Worm (Caenorhabditis elegans) whole organism, young adult: ENCODE results near the gene F36H1.3.

Source experiments
- C17E4.6 ChIP-seq: fragments of 200-800 bp; sonication (Bioruptor generic); IDR thresholded peaks from 2 replicates; pipeline ENCODE4 v1.3.6; 2022; ENCODE audit warnings: missing genetic modification reagents, missing genetic modification characterization, missing compliant biosample characterization
- F49E8.2 ChIP-seq: sonication (generic microtip); optimal IDR thresholded peaks from 3 replicates; lab custom pipeline; 2017; ENCODE audit warnings: missing genetic modification characterization, mild to moderate bottlenecking, missing compliant biosample characterization, antibody characterized with exemption, moderate library complexity; ENCODE audit not compliant: insufficient read depth
- F55B11.4 ChIP-seq: sonication (generic microtip); optimal IDR thresholded peaks from 2 replicates; lab custom pipeline; 2016; ENCODE audit warnings: missing compliant biosample characterization, missing genetic modification characterization, borderline replicate concordance; ENCODE audit not compliant: insufficient read depth
- K11D2.4 ChIP-seq: fragments of 200-800 bp; sonication (Bioruptor generic); IDR thresholded peaks from 2 replicates; pipeline ENCODE4 v1.3.6; 2022; ENCODE audit warnings: missing genetic modification reagents, missing genetic modification characterization, missing compliant biosample characterization
- K12H6.12 ChIP-seq: fragments of 200-800 bp; sonication (Bioruptor generic); optimal IDR thresholded peaks from 2 replicates; lab custom pipeline; 2018; ENCODE audit warnings: mild to moderate bottlenecking, missing genetic modification characterization, missing compliant biosample characterization
- Y53F4B.3 ChIP-seq: fragments of 200-800 bp; sonication (Bioruptor generic); IDR thresholded peaks from 2 replicates; pipeline ENCODE4 v1.3.6; 2022; ENCODE audit warnings: missing genetic modification reagents, missing genetic modification characterization, missing compliant biosample characterization
- Y53G8AR.9 ChIP-seq: fragments of 200-800 bp; sonication (Bioruptor generic); conservative IDR thresholded peaks from 2 replicates; pipeline ENCODE4 v1.3.6; 2022; ENCODE audit warnings: missing genetic modification reagents, missing genetic modification characterization, missing compliant biosample characterization
- Y56A3A.18 ChIP-seq: fragments of 200-800 bp; sonication (Bioruptor generic); IDR thresholded peaks from 2 replicates; pipeline ENCODE4 v1.3.6; 2022; ENCODE audit warnings: missing genetic modification reagents, missing genetic modification characterization, missing compliant biosample characterization
- Y79H2A.3 ChIP-seq: fragments of 200-800 bp; sonication (Bioruptor generic); conservative IDR thresholded peaks from 2 replicates; pipeline ENCODE4 v1.3.6; 2022; ENCODE audit warnings: missing genetic modification reagents, missing genetic modification characterization, missing compliant biosample characterization
- Y95B8A.8 ChIP-seq: fragments of 200-800 bp; sonication (Bioruptor generic); IDR thresholded peaks from 2 replicates; pipeline ENCODE4 v1.3.6; 2022; ENCODE audit warnings: missing genetic modification reagents, missing genetic modification characterization, missing compliant biosample characterization
- ZK185.1 ChIP-seq: sonication (generic microtip); optimal IDR thresholded peaks from 2 replicates; lab custom pipeline; 2016; ENCODE audit warnings: mild to moderate bottlenecking, missing genetic modification characterization, missing compliant biosample characterization; ENCODE audit not compliant: poor library complexity, severe bottlenecking
- attf-3 ChIP-seq: fragments of 200-800 bp; sonication (Bioruptor generic); conservative IDR thresholded peaks from 2 replicates; pipeline ENCODE4 v1.3.6; 2022; ENCODE audit warnings: missing genetic modification reagents, missing genetic modification characterization, missing compliant biosample characterization
- bed-1 ChIP-seq: fragments of 200-800 bp; sonication (Bioruptor generic); IDR thresholded peaks from 2 replicates; pipeline ENCODE4 v1.3.6; 2022; ENCODE audit warnings: missing genetic modification reagents, missing genetic modification characterization, missing compliant biosample characterization
- bed-2 ChIP-seq: fragments of 200-800 bp; sonication (Bioruptor generic); IDR thresholded peaks from 2 replicates; pipeline ENCODE4 v1.3.6; 2022; ENCODE audit warnings: missing genetic modification reagents, missing genetic modification characterization, missing compliant biosample characterization
- ceh-27 ChIP-seq: fragments of 200-800 bp; sonication (Bioruptor generic); optimal IDR thresholded peaks from 2 replicates; lab custom pipeline; 2018; ENCODE audit warnings: mild to moderate bottlenecking, missing genetic modification characterization, moderate library complexity, missing compliant biosample characterization
- ceh-91 ChIP-seq: fragments of 200-800 bp; sonication (Bioruptor generic); IDR thresholded peaks from 2 replicates; pipeline ENCODE4 v1.3.6; 2022; ENCODE audit warnings: missing genetic modification reagents, missing genetic modification characterization, missing compliant biosample characterization
- egl-18 ChIP-seq: fragments of 200-800 bp; sonication (Bioruptor generic); IDR thresholded peaks from 2 replicates; pipeline ENCODE4 v1.3.6; 2022; ENCODE audit warnings: missing genetic modification reagents, missing genetic modification characterization, missing compliant biosample characterization
- fkh-3 ChIP-seq: sonication (generic microtip); optimal IDR thresholded peaks from 2 replicates; lab custom pipeline; 2016; ENCODE audit warnings: mild to moderate bottlenecking, missing genetic modification characterization, missing compliant biosample characterization
- him-1 ChIP-seq: sonication (generic microtip); optimal IDR thresholded peaks from 2 replicates; lab custom pipeline; 2016; ENCODE audit warnings: missing genotype, missing genetic modification reagents, missing genetic modification characterization, missing compliant biosample characterization
- hsf-1 ChIP-seq: fragments of 200-800 bp; sonication (Bioruptor generic); IDR thresholded peaks from 2 replicates; pipeline ENCODE4 v1.3.6; 2022; ENCODE audit warnings: missing genetic modification reagents, missing genetic modification characterization, missing compliant biosample characterization
- let-607 ChIP-seq, 2 experiments: fragments of 200-800 bp in 1 of 2; sonication (Bioruptor generic) in 1 of 2; sonication (generic microtip) in 1 of 2; optimal IDR thresholded peaks; 2 replicates each; lab custom pipeline; 2016 to 2018; ENCODE audit warnings: mild to moderate bottlenecking in 2 of 2, missing compliant biosample characterization in 2 of 2, missing genetic modification characterization in 2 of 2, moderate library complexity in 2 of 2, missing genotype in 1 of 2
- lin-54 ChIP-seq: fragments of 200-800 bp; sonication (Bioruptor generic); optimal IDR thresholded peaks from 2 replicates; lab custom pipeline; 2018; ENCODE audit warnings: mild to moderate bottlenecking, missing genetic modification characterization, missing compliant biosample characterization
- mel-28 ChIP-seq: sonication (generic microtip); optimal IDR thresholded peaks from 2 replicates; lab custom pipeline; 2016; ENCODE audit warnings: borderline replicate concordance, mild to moderate bottlenecking, missing genetic modification characterization, missing compliant biosample characterization
- mxl-1 ChIP-seq: sonication (generic microtip); optimal IDR thresholded peaks from 2 replicates; lab custom pipeline; 2016; ENCODE audit warnings: missing genetic modification characterization, missing compliant biosample characterization
- nfya-2 ChIP-seq: fragments of 200-800 bp; sonication (Bioruptor generic); IDR thresholded peaks from 2 replicates; pipeline ENCODE4 v1.3.6; 2022; ENCODE audit warnings: missing genetic modification reagents, missing genetic modification characterization, missing compliant biosample characterization
- nfyb-1 ChIP-seq: fragments of 200-800 bp; sonication (Bioruptor generic); IDR thresholded peaks from 2 replicates; pipeline ENCODE4 v1.3.6; 2022; ENCODE audit warnings: missing genetic modification reagents, missing genetic modification characterization, missing compliant biosample characterization
- nhr-179 ChIP-seq: sonication (generic microtip); optimal IDR thresholded peaks from 2 replicates; lab custom pipeline; 2016; ENCODE audit warnings: mild to moderate bottlenecking, missing genetic modification characterization, missing compliant biosample characterization
- pbrm-1 ChIP-seq: fragments of 200-800 bp; sonication (Bioruptor generic); IDR thresholded peaks from 2 replicates; pipeline ENCODE4 v1.3.6; 2022; ENCODE audit warnings: missing genetic modification reagents, missing genetic modification characterization, missing compliant biosample characterization
- repo-1 ChIP-seq: sonication (generic microtip); optimal IDR thresholded peaks from 2 replicates; lab custom pipeline; 2017; ENCODE audit warnings: mild to moderate bottlenecking, missing genetic modification characterization, missing compliant biosample characterization
- sea-2 ChIP-seq: fragments of 200-800 bp; sonication (Bioruptor generic); IDR thresholded peaks from 2 replicates; pipeline ENCODE4 v1.3.6; 2022; ENCODE audit warnings: missing genetic modification characterization, missing compliant biosample characterization
- snpc-1.1 ChIP-seq: sonication (generic microtip); optimal IDR thresholded peaks from 2 replicates; lab custom pipeline; 2017; ENCODE audit warnings: missing genetic modification characterization, mild to moderate bottlenecking, missing compliant biosample characterization, antibody characterized with exemption, moderate library complexity, missing genotype, missing genetic modification reagents; ENCODE audit not compliant: insufficient read depth
- snpc-1.3 ChIP-seq: sonication (generic microtip); optimal IDR thresholded peaks from 2 replicates; lab custom pipeline; 2017; ENCODE audit warnings: missing genetic modification characterization, mild to moderate bottlenecking, missing compliant biosample characterization, antibody characterized with exemption, moderate library complexity, missing genotype, missing genetic modification reagents; ENCODE audit not compliant: insufficient read depth
- somi-1 ChIP-seq: fragments of 200-800 bp; sonication (Bioruptor generic); optimal IDR thresholded peaks from 2 replicates; lab custom pipeline; 2018; ENCODE audit warnings: mild to moderate bottlenecking, missing genetic modification characterization, missing compliant biosample characterization
- sptf-2 ChIP-seq: fragments of 200-800 bp; sonication (Bioruptor generic); optimal IDR thresholded peaks from 2 replicates; lab custom pipeline; 2018; ENCODE audit warnings: mild to moderate bottlenecking, missing genetic modification characterization, missing compliant biosample characterization
- tbp1 ChIP-seq: fragments of 200-800 bp; sonication (Bioruptor generic); optimal IDR thresholded peaks from 2 replicates; lab custom pipeline; 2018; ENCODE audit warnings: mild to moderate bottlenecking, missing genetic modification characterization, missing compliant biosample characterization
- unc-130 ChIP-seq: sonication (generic microtip); optimal IDR thresholded peaks from 2 replicates; lab custom pipeline; 2016; ENCODE audit warnings: missing genetic modification reagents, missing genetic modification characterization, missing compliant biosample characterization
- xnd-1 ChIP-seq: sonication (generic microtip); optimal IDR thresholded peaks from 2 replicates; lab custom pipeline; 2016; ENCODE audit warnings: missing genotype, missing genetic modification reagents, missing genetic modification characterization, missing compliant biosample characterization
- ztf-25 ChIP-seq: fragments of 200-800 bp; sonication (Bioruptor generic); IDR thresholded peaks from 2 replicates; pipeline ENCODE4 v1.3.6; 2022; ENCODE audit warnings: missing genetic modification reagents, missing genetic modification characterization, missing compliant biosample characterization
- ztf-26 ChIP-seq: sonication (generic microtip); optimal IDR thresholded peaks from 2 replicates; lab custom pipeline; 2017; ENCODE audit warnings: missing genetic modification characterization, missing compliant biosample characterization
- ztf-28 ChIP-seq: fragments of 200-800 bp; sonication (Bioruptor generic); IDR thresholded peaks from 2 replicates; pipeline ENCODE4 v1.3.6; 2022; ENCODE audit warnings: missing genetic modification reagents, missing genetic modification characterization, missing compliant biosample characterization

F36H1.3 gene

ce11 chrIV:11089527-11089926, 39.6 kb downstream of the F36H1.3 start, which contains the start of gene M7.7 (continued):
- TF ChIP-seq Y53F4B.3 (GFP tag; lab: Robert Waterston, UW) (no peak), nfya-2 (GFP tag; lab: Robert Waterston, UW) (no peak), hsf-1 (GFP tag; lab: Robert Waterston, UW) (no peak), F49E8.2 (tag; lab: Kevin White, UChicago) (no peak)

- TF ChIP-seq ztf-26 (tag; lab: Kevin White, UChicago) (peak; percentile 5), ZK185.1 (tag; lab: Kevin White, UChicago) (no peak), somi-1 (peak; percentile 49)
These were observed 42.7 kb downstream of the F36H1.3 start, which contains the start of gene bcc-1 for ce11 chrIV:11092502-11093080. Gene bcc-1 (minus strand): TSS chrIV:11092552.

DNA sequence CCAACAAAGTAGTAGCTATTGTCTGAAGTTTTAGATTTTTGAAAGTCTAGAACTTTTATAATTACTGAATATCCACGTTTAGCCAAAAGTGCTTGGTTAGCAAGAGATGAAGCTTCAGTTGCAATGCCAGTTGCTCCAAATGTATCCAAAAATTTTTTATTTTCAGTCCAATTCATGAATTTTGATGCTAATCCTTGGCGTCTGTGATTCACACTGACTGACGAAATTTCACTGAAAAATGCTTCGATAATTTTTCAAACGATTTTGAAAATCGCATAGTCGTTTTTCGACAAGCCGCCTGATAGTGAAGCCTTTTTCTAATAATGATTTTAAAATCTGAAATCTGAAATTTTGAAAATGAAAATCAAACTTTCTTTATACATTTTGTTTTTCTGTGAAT, 44.1 kb downstream of the F36H1.3 start:
- no peak for TF ChIP-seq Y53G8AR.9
- no peak for TF ChIP-seq ztf-25 (GFP tag; lab: Robert Waterston, UW)
- TF ChIP-seq attf-3 (GFP tag; lab: Robert Waterston, UW) = no peak
- TF ChIP-seq mel-28 = no peak
- TF ChIP-seq Y79H2A.3 (GFP tag; lab: Robert Waterston, UW) = no peak
- TF ChIP-seq him-1 (tag; lab: Kevin White, UChicago) = no peak
- no peak for TF ChIP-seq pbrm-1
- no peak for TF ChIP-seq ceh-27 (GFP tag; lab: Kevin White, UChicago)
- no peak for TF ChIP-seq tbp1
- TF ChIP-seq Y56A3A.18 (GFP tag; lab: Robert Waterston, UW) = no peak
- no peak for TF ChIP-seq bed-1 (GFP tag; lab: Robert Waterston, UW)
- TF ChIP-seq bed-2 (GFP tag; lab: Robert Waterston, UW) = no peak
- no peak for TF ChIP-seq sea-2
- TF ChIP-seq ceh-91 = no peak
- no peak for TF ChIP-seq K11D2.4 (GFP tag; lab: Robert Waterston, UW)

DNA sequence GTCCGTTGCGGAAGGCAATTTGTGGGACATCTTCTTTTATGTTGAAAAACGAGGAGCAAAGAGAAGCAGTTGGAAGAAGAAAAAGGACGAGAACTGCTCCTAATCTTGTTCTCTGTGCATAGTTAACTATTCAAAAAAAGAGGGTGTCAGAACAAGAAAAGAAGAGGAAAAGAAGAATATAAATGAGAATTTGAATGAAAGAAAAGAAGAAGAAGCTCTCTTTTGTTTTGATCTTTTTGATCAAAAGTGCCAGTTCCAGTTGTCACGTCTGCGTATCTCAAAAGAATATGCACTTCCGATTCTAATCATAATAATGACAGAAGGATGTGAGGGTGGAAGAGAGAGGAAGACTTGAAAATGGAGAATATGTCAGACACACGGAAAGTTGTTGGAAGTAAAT, 45.0 kb downstream of the F36H1.3 start, which contains the start of gene M7.8:
Gene M7.8, minus strand, starts transcription at position 112 of the 400 bp plus-strand sequence.
- TF ChIP-seq repo-1 (tag; lab: Kevin White, UChicago) (no peak), unc-130 (GFP tag; lab: Kevin White, UChicago) (no peak)

DNA sequence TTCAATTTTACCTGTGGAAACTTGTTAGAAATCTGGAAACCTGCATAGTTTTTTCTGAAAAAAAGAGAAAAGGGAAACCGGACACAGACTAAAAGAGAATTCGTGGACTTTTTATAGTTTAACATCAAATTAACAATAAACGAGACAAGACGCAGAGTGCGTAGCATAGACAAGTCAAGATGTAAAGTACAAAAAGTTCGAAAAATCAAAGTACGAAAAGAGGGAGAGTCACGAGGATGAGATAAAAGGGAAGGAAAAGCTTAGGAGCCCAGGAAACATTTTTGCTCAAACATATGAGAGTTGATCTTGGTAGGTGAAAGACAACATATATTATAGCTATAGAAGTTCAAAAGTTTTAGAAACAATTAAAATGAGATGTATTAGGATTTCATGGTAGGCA, 47.9 kb downstream of the F36H1.3 start, which contains the start of gene M7.12:
Gene M7.12, minus strand, starts transcription at position 188 of the 400 bp plus-strand sequence.
- TF ChIP-seq fkh-3 (no peak), nhr-179 (tag; lab: Kevin White, UChicago) (no peak), lin-54 (GFP tag; lab: Kevin White, UChicago) (no peak), Y95B8A.8 (GFP tag; lab: Robert Waterston, UW) (no peak), F55B11.4 (tag; lab: Kevin White, UChicago) (no peak), xnd-1 (tag; lab: Kevin White, UChicago) (no peak), ceh-91 (no peak), ztf-28 (GFP tag; lab: Robert Waterston, UW) (no peak), sea-2 (no peak), egl-18 (GFP tag; lab: Robert Waterston, UW) (no peak), nfya-2 (GFP tag; lab: Robert Waterston, UW) (no peak), snpc-1.1 (tag; lab: Kevin White, UChicago) (no peak), sptf-2 (GFP tag; lab: Kevin White, UChicago) (no peak), C17E4.6 (GFP tag; lab: Robert Waterston, UW) (no peak), nfyb-1 (no peak), let-607 (tag; optimal IDR thresholded peaks at IDR 0.05; lab: Kevin White, UChicago) (no peak), K12H6.12 (no peak), snpc-1.3 (tag; lab: Kevin White, UChicago) (no peak), mxl-1 (tag; lab: Kevin White, UChicago) (no peak), K11D2.4 (GFP tag; lab: Robert Waterston, UW) (no peak)
